Fruit fly (Drosophila melanogaster) whole organism, embryonic: Measurements from ENCODE around the gene CG7987.

Experiments
- CG10147 ChIP-seq: fragments of 200-800 bp; sonication (Bioruptor generic); optimal IDR thresholded peaks from 2 replicates; lab custom pipeline; 2019; ENCODE audit warnings: missing biosample characterization, mild to moderate bottlenecking, missing genetic modification characterization, moderate library complexity
- CG10267 ChIP-seq: fragments of 200-800 bp; sonication (Bioruptor generic); optimal IDR thresholded peaks from 2 replicates; lab custom pipeline; 2018; ENCODE audit warnings: missing biosample characterization, mild to moderate bottlenecking, missing genetic modification characterization, moderate library complexity
- CG10979 ChIP-seq: fragments of 200-800 bp; sonication (Bioruptor generic); optimal IDR thresholded peaks from 2 replicates; lab custom pipeline; 2018; ENCODE audit warnings: missing biosample characterization, mild to moderate bottlenecking, missing genetic modification characterization, moderate library complexity
- CG11093 ChIP-seq: fragments of 200-800 bp; sonication (Bioruptor generic); IDR thresholded peaks from 3 replicates; pipeline ENCODE4 v1.3.6; 2022; ENCODE audit warnings: missing biosample characterization, missing genetic modification characterization
- CG12299 ChIP-seq: fragments of 200-800 bp; sonication (Bioruptor generic); optimal IDR thresholded peaks from 2 replicates; lab custom pipeline; 2018; ENCODE audit warnings: missing biosample characterization, mild to moderate bottlenecking, missing genetic modification characterization
- CG14860 ChIP-seq: fragments of 200-800 bp; sonication (Bioruptor generic); IDR thresholded peaks from 3 replicates; pipeline ENCODE4 v1.3.6; 2022; ENCODE audit warnings: missing biosample characterization, missing genetic modification characterization; ENCODE audit not compliant: partially characterized antibody
- CG16779 ChIP-seq: fragments of 200-800 bp; sonication (Bioruptor generic); IDR thresholded peaks from 2 replicates; pipeline ENCODE4 v1.3.6; 2022; ENCODE audit warnings: missing biosample characterization, missing genetic modification characterization
- CG17612 ChIP-seq: fragments of 200-800 bp; sonication (Bioruptor generic); IDR thresholded peaks from 2 replicates; pipeline ENCODE4 v1.3.6; 2022; ENCODE audit warnings: missing biosample characterization, missing genetic modification characterization
- CG17802 ChIP-seq: fragments of 200-800 bp; sonication (Bioruptor generic); optimal IDR thresholded peaks from 2 replicates; lab custom pipeline; 2018; ENCODE audit warnings: missing biosample characterization, mild to moderate bottlenecking, missing genetic modification characterization, moderate library complexity
- CG2116 ChIP-seq: fragments of 200-800 bp; sonication (Bioruptor generic); optimal IDR thresholded peaks from 3 replicates; lab custom pipeline; 2018; ENCODE audit warnings: missing biosample characterization, mild to moderate bottlenecking, missing genetic modification characterization
- CG3838 ChIP-seq: fragments of 200-800 bp; sonication (Bioruptor generic); optimal IDR thresholded peaks from 3 replicates; lab custom pipeline; 2016; ENCODE audit warnings: missing biosample characterization, missing genetic modification characterization
- CG3847 ChIP-seq: fragments of 200-800 bp; sonication (Bioruptor generic); IDR thresholded peaks from 2 replicates; pipeline ENCODE4 v1.3.6; 2022; ENCODE audit warnings: missing biosample characterization, missing genetic modification characterization
- CG5180 ChIP-seq: fragments of 200-800 bp; sonication (Bioruptor generic); optimal IDR thresholded peaks from 3 replicates; lab custom pipeline; 2017; ENCODE audit warnings: missing biosample characterization, missing genetic modification characterization, mild to moderate bottlenecking, moderate library complexity, missing genetic modification reagents
- CG8281 ChIP-seq: fragments of 200-800 bp; sonication (Bioruptor generic); optimal IDR thresholded peaks from 2 replicates; lab custom pipeline; 2018; ENCODE audit warnings: missing biosample characterization, mild to moderate bottlenecking, missing genetic modification characterization, moderate library complexity
- CG8359 ChIP-seq: fragments of 200-800 bp; sonication (Bioruptor generic); optimal IDR thresholded peaks from 2 replicates; lab custom pipeline; 2017; ENCODE audit warnings: missing biosample characterization, mild to moderate bottlenecking, missing genetic modification characterization, borderline replicate concordance
- D19A ChIP-seq: fragments of 200-800 bp; optimal IDR thresholded peaks from 3 replicates; lab custom pipeline; 2019; ENCODE audit warnings: missing biosample characterization, mild to moderate bottlenecking, missing genetic modification characterization, moderate library complexity
- D19B ChIP-seq: fragments of 200-800 bp; sonication (Bioruptor generic); optimal IDR thresholded peaks from 2 replicates; lab custom pipeline; 2017; ENCODE audit warnings: missing biosample characterization, mild to moderate bottlenecking, missing genetic modification characterization
- Doc2 ChIP-seq: fragments of 200-800 bp; sonication (Bioruptor generic); IDR thresholded peaks from 2 replicates; pipeline ENCODE4 v1.3.6; 2022; ENCODE audit warnings: missing biosample characterization, missing genetic modification characterization
- Dp ChIP-seq: fragments of 200-800 bp; sonication (Bioruptor generic); optimal IDR thresholded peaks from 2 replicates; lab custom pipeline; 2018; ENCODE audit warnings: missing biosample characterization, mild to moderate bottlenecking, missing genetic modification characterization, moderate library complexity
- Dref ChIP-seq: fragments of 200-800 bp; sonication (Bioruptor generic); IDR thresholded peaks from 2 replicates; pipeline ENCODE4 v1.3.6; 2022; ENCODE audit warnings: missing biosample characterization, missing genetic modification characterization
- Eip74EF ChIP-seq, 2 experiments: fragments of 200-800 bp in 1 of 2; fragments of >200 bp in 1 of 2; sonication (Bioruptor generic) in 1 of 2; optimal IDR thresholded peaks; 2 replicates each; lab custom pipeline; 2017 to 2019; ENCODE audit warnings: missing biosample characterization in 2 of 2, missing genetic modification characterization in 2 of 2, mild to moderate bottlenecking in 1 of 2, moderate library complexity in 1 of 2
- Ets97D ChIP-seq: fragments of 200-800 bp; sonication (Bioruptor generic); optimal IDR thresholded peaks from 3 replicates; lab custom pipeline; 2016; ENCODE audit warnings: missing biosample characterization, missing genetic modification characterization
- Ptx1 ChIP-seq: fragments of 200-800 bp; sonication (Bioruptor generic); IDR thresholded peaks from 2 replicates; pipeline ENCODE4 v1.3.6; 2022; ENCODE audit warnings: missing biosample characterization, missing genetic modification characterization
- Trl ChIP-seq, 3 experiments: fragments of >200 bp in 2 of 3; fragments of 200-800 bp in 1 of 3; sonication (Bioruptor generic) in 1 of 3; optimal IDR thresholded peaks; 2 replicates in 1 of 3; 3 replicates in 2 of 3; lab custom pipeline; 2016 to 2017; ENCODE audit warnings: missing biosample characterization in 1 of 3, missing genetic modification characterization in 1 of 3
- Usf ChIP-seq: fragments of 200-800 bp; sonication (Bioruptor generic); optimal IDR thresholded peaks from 2 replicates; lab custom pipeline; 2017; ENCODE audit warnings: missing genotype, missing biosample characterization, missing genetic modification characterization
- Xrp1 ChIP-seq: fragments of 200-800 bp; sonication (Bioruptor generic); IDR thresholded peaks from 2 replicates; pipeline ENCODE4 v1.3.6; 2022; ENCODE audit warnings: missing biosample characterization, missing genetic modification characterization
- YL-1 ChIP-seq: fragments of 200-800 bp; sonication (Bioruptor generic); optimal IDR thresholded peaks from 3 replicates; lab custom pipeline; 2017; ENCODE audit warnings: missing biosample characterization, mild to moderate bottlenecking, missing genetic modification characterization
- bigmax ChIP-seq: fragments of 200-800 bp; sonication (Bioruptor generic); optimal IDR thresholded peaks from 2 replicates; lab custom pipeline; 2018; ENCODE audit warnings: missing biosample characterization, mild to moderate bottlenecking, missing genetic modification characterization
- ci ChIP-seq: fragments of 200-800 bp; sonication (Bioruptor generic); IDR thresholded peaks from 3 replicates; pipeline ENCODE4 v1.3.6; 2022; ENCODE audit warnings: missing biosample characterization, missing genetic modification characterization
- dm ChIP-seq: fragments of 200-800 bp; sonication (Bioruptor generic); optimal IDR thresholded peaks from 3 replicates; lab custom pipeline; 2016; ENCODE audit warnings: missing biosample characterization, missing genetic modification characterization
- dmrt11E ChIP-seq: fragments of 200-800 bp; sonication (Bioruptor generic); optimal IDR thresholded peaks from 3 replicates; lab custom pipeline; 2018; ENCODE audit warnings: missing biosample characterization, mild to moderate bottlenecking, missing genetic modification characterization, moderate library complexity
- dmrt99B ChIP-seq: fragments of 200-800 bp; sonication (Bioruptor generic); optimal IDR thresholded peaks from 2 replicates; lab custom pipeline; 2018; ENCODE audit warnings: missing biosample characterization, mild to moderate bottlenecking, missing genetic modification characterization, moderate library complexity
- eyg ChIP-seq: fragments of 200-800 bp; sonication (Bioruptor generic); optimal IDR thresholded peaks from 3 replicates; lab custom pipeline; 2016; ENCODE audit warnings: missing biosample characterization, missing genetic modification characterization
- fd96Cb ChIP-seq: fragments of 200-800 bp; sonication (Bioruptor generic); optimal IDR thresholded peaks from 2 replicates; lab custom pipeline; 2018; ENCODE audit warnings: missing biosample characterization, mild to moderate bottlenecking, missing genetic modification characterization, moderate library complexity
- ftz-f1 ChIP-seq: fragments of 200-800 bp; sonication (Bioruptor generic); optimal IDR thresholded peaks from 2 replicates; lab custom pipeline; 2016; ENCODE audit warnings: missing biosample characterization, missing genetic modification characterization
- gcm2 ChIP-seq: fragments of 200-800 bp; sonication (Bioruptor generic); optimal IDR thresholded peaks from 2 replicates; lab custom pipeline; 2016; ENCODE audit warnings: missing biosample characterization, missing genetic modification characterization
- gem ChIP-seq: fragments of 200-800 bp; sonication (Bioruptor generic); optimal IDR thresholded peaks from 2 replicates; lab custom pipeline; 2019; ENCODE audit warnings: missing biosample characterization, mild to moderate bottlenecking, missing genetic modification characterization, moderate library complexity
- jumu ChIP-seq: fragments of 200-800 bp; sonication (Bioruptor generic); optimal IDR thresholded peaks from 3 replicates; lab custom pipeline; 2016; ENCODE audit warnings: missing biosample characterization, missing genetic modification characterization
- kay ChIP-seq: fragments of 200-800 bp; sonication (Bioruptor generic); optimal IDR thresholded peaks from 2 replicates; lab custom pipeline; 2016; ENCODE audit warnings: missing biosample characterization, missing genetic modification characterization
- mam ChIP-seq: fragments of 200-800 bp; sonication (Bioruptor generic); optimal IDR thresholded peaks from 3 replicates; lab custom pipeline; 2016; ENCODE audit warnings: missing biosample characterization, missing genetic modification characterization
- peb ChIP-seq: fragments of 200-800 bp; sonication (Bioruptor generic); IDR thresholded peaks from 2 replicates; pipeline ENCODE4 v1.3.6; 2022; ENCODE audit warnings: missing biosample characterization, missing genetic modification characterization
- prd ChIP-seq, 3 experiments: fragments of >200 bp in 2 of 3; fragments of 200-800 bp in 1 of 3; sonication (Bioruptor generic) in 1 of 3; optimal IDR thresholded peaks in 2 of 3; IDR thresholded peaks in 1 of 3; 2 replicates in 2 of 3; 3 replicates in 1 of 3; pipeline versions ENCODE4 v1.3.6 to Lab custom; 2017 to 2022; ENCODE audit warnings: missing biosample characterization in 1 of 3, missing genetic modification characterization in 1 of 3
- pzg ChIP-seq: fragments of 200-800 bp; sonication (Bioruptor generic); optimal IDR thresholded peaks from 3 replicates; lab custom pipeline; 2018; ENCODE audit warnings: missing biosample characterization, mild to moderate bottlenecking, missing genetic modification characterization, moderate library complexity
- sisA ChIP-seq: fragments of 200-800 bp; sonication (Bioruptor generic); IDR thresholded peaks from 2 replicates; pipeline ENCODE4 v1.3.6; 2022; ENCODE audit warnings: missing biosample characterization, missing genetic modification characterization
- stwl ChIP-seq: fragments of 200-800 bp; sonication (Bioruptor generic); optimal IDR thresholded peaks from 3 replicates; lab custom pipeline; 2018; ENCODE audit warnings: missing biosample characterization, mild to moderate bottlenecking, missing genetic modification characterization, moderate library complexity
- tap ChIP-seq: fragments of 200-800 bp; optimal IDR thresholded peaks from 3 replicates; lab custom pipeline; 2019; ENCODE audit warnings: missing biosample characterization, mild to moderate bottlenecking, missing genetic modification characterization, moderate library complexity
- zf30C ChIP-seq: fragments of 200-800 bp; sonication (Bioruptor generic); optimal IDR thresholded peaks from 3 replicates; lab custom pipeline; 2018; ENCODE audit warnings: missing biosample characterization, mild to moderate bottlenecking, missing genetic modification characterization

CG7987 gene

DNA sequence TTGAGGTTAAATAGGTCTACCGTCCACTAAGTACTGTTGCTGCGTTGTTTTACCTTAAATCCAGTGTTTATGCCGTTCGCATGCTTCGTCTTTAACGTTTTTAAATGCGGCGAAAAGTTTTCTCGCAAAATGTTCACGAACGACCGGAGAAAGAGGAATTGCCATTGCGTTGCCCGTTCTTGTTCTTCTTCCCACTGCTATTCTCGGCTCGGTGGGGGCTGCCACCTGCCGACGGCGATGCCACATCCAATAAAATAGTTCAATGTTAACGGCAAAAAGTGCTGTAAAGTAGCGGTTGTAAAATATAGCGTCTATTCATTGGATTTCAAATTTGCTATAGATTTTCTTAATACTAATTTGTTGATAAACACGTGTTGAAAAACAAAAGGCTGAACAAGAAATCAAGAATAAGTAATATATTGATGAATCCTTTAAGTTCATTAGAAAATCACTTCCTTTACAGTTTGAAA, at the start of gene CG7987 (continued):
- TF ChIP-seq mam (GFP tag; lab: Kevin White, UChicago) (peak; percentile 34), CG2116 (GFP tag; lab: Kevin White, UChicago) (peak; percentile 29), eyg (GFP tag; lab: Kevin White, UChicago) (no peak), Ets97D (GFP tag; lab: Kevin White, UChicago) (peak; percentile 87), pzg (GFP tag; lab: Kevin White, UChicago) (peak; percentile 73), bigmax (GFP tag; lab: Kevin White, UChicago) (peak; percentile 90), stwl (peak; percentile 88), CG10267 (tag; lab: Kevin White, UChicago) (peak; percentile 78), dm (GFP tag; lab: Kevin White, UChicago) (peak; percentile 15)

DNA sequence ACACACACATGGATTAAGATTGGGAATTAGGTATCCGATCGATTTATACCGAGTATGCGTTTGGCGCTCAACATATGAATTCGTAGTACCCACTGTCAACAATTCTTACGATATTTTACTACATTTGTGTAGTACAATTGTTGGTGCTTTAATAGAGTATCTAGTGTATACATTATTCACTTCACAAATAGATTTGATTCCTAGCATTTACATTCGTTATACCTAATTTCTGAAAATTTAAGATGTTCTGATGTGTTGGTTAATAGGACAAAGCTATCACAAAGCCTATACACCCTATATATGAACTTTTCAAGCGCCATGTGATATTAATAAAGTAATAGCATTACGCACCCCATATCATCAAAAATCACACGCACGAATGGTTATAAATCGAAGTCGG, 49.0 kb upstream of the CG7987 start:
- TF ChIP-seq Dp (GFP tag; lab: Kevin White, UChicago) (no peak), gem (peak; percentile 18), Trl (optimal IDR thresholded peaks at IDR 0.05; lab: Kevin White, UChicago) (peak in 1 of 2 experiments; percentile 49), Trl (GFP tag; optimal IDR thresholded peaks at IDR 0.05; lab: Kevin White, UChicago) (no peak), D19B (GFP tag; lab: Kevin White, UChicago) (peak; percentile 55), CG3838 (GFP tag; lab: Kevin White, UChicago) (no peak), CG12299 (tag; lab: Kevin White, UChicago) (no peak), CG17802 (tag; lab: Kevin White, UChicago) (no peak), D19A (peak; percentile 37), CG17612 (GFP tag; lab: Robert Waterston, UW) (no peak), CG8359 (GFP tag; lab: Kevin White, UChicago) (no peak), jumu (GFP tag; lab: Kevin White, UChicago) (no peak), CG5180 (no peak), Dref (GFP tag; lab: Robert Waterston, UW) (no peak), YL-1 (GFP tag; lab: Kevin White, UChicago) (no peak), CG2116 (GFP tag; lab: Kevin White, UChicago) (no peak), tap (tag; lab: Kevin White, UChicago) (no peak), Ptx1 (GFP tag; lab: Robert Waterston, UW) (0 out of 2 replicates have a peak, but pooled peaks have one; percentile 8), fd96Cb (peak; percentile 23), kay (GFP tag; lab: Kevin White, UChicago) (no peak), Usf (GFP tag; lab: Kevin White, UChicago) (no peak), Eip74EF (GFP tag; optimal IDR thresholded peaks at IDR 0.05; lab: Kevin White, UChicago) (no peak), dmrt11E (tag; lab: Kevin White, UChicago) (no peak), peb (GFP tag; lab: Robert Waterston, UW) (no peak), Doc2 (GFP tag; lab: Robert Waterston, UW) (no peak), CG10979 (tag; lab: Kevin White, UChicago) (peak; percentile 4), ci (no peak), ftz-f1 (GFP tag; lab: Kevin White, UChicago) (no peak)

- TF ChIP-seq CG14860 (GFP tag; lab: Robert Waterston, UW) = no peak
- TF ChIP-seq CG11093 (GFP tag; lab: Robert Waterston, UW) = no peak
- TF ChIP-seq prd (optimal IDR thresholded peaks at IDR 0.05; lab: Kevin White, UChicago) = no peak
- TF ChIP-seq prd (GFP tag; IDR thresholded peaks at IDR 0.05; lab: Robert Waterston, UW) = peak; percentile 53; the same call in 2 of the 3 replicates
- no peak for TF ChIP-seq dmrt99B (tag; lab: Kevin White, UChicago)
- TF ChIP-seq gcm2 = no peak
- no peak for TF ChIP-seq zf30C (GFP tag; lab: Kevin White, UChicago)
- no peak for TF ChIP-seq CG8359 (GFP tag; lab: Kevin White, UChicago)
- no peak for TF ChIP-seq CG8281 (tag; lab: Kevin White, UChicago)
- TF ChIP-seq CG3847 (GFP tag; lab: Robert Waterston, UW) = no peak
- TF ChIP-seq CG16779 (GFP tag; lab: Robert Waterston, UW) = no peak
- TF ChIP-seq Xrp1 (GFP tag; lab: Robert Waterston, UW) = peak; percentile 75
- no peak for TF ChIP-seq CG10147 (GFP tag; lab: Kevin White, UChicago)
- peak; percentile 44 for TF ChIP-seq sisA (GFP tag; lab: Robert Waterston, UW)
Measured at dm6 chr3R:14624088-14624619, 48.5 kb upstream of the CG7987 start.
